Worm (Caenorhabditis elegans) whole organism, L1 larva: ENCODE data around the gene pig-1.

Source experiments
- ama-1 ChIP-seq: fragments of 150-350 bp; optimal IDR thresholded peaks from 2 replicates; lab custom pipeline; 2014
- rnt-1 ChIP-seq: sonication (generic microtip); optimal IDR thresholded peaks from 2 replicates; lab custom pipeline; 2016; ENCODE audit warnings: mild to moderate bottlenecking, missing genetic modification characterization, moderate library complexity, missing compliant biosample characterization

DNA sequence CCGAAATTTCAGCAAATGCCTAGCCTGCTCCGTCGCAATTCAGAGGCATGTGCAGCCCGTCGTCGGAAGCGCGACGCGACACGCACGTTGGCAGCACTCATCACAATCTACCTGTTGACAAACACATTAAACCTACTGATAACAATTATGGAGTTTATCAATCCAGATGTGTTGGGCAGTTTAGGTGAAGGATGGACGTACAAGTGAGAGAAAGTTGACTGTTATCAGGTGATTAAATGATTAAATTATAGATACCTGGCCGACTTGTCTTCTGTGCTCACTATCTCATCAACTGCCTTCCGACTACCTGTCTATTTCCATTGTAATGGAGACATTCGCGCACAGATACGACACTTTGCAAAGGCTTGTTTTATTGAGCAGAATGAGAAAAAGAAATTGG lies 32.7 kb upstream of the pig-1 start:
- TF ChIP-seq ama-1 (lab: Kevin White, UChicago) = no peak
- no peak for TF ChIP-seq rnt-1 (tag; lab: Kevin White, UChicago)
